Fruit fly (Drosophila melanogaster) whole organism, embryonic: Measurements from ENCODE around the gene Vps4.
A peak's percentile ranks its signal among the peaks of the same experiment; 100 is the strongest.

Source experiments
- Aef1 ChIP-seq: fragments of 200-800 bp; sonication (Bioruptor generic); IDR thresholded peaks from 3 replicates; pipeline ENCODE4 v1.3.6; 2022; ENCODE audit warnings: missing biosample characterization, missing genetic modification characterization
- Asciz ChIP-seq: fragments of 200-800 bp; sonication (Bioruptor generic); optimal IDR thresholded peaks from 2 replicates; lab custom pipeline; 2017; ENCODE audit warnings: missing biosample characterization, mild to moderate bottlenecking, missing genetic modification characterization, missing genetic modification reagents
- Blimp-1 ChIP-seq: fragments of 200-800 bp; sonication (Bioruptor generic); optimal IDR thresholded peaks from 3 replicates; lab custom pipeline; 2018; ENCODE audit warnings: missing biosample characterization, missing genetic modification characterization, mild to moderate bottlenecking, moderate library complexity, missing genetic modification reagents
- CG10267 ChIP-seq: fragments of 200-800 bp; sonication (Bioruptor generic); optimal IDR thresholded peaks from 2 replicates; lab custom pipeline; 2018; ENCODE audit warnings: missing biosample characterization, mild to moderate bottlenecking, missing genetic modification characterization, moderate library complexity
- CG10321 ChIP-seq: fragments of 200-800 bp; sonication (Bioruptor generic); IDR thresholded peaks from 2 replicates; pipeline ENCODE4 v1.3.6; 2022; ENCODE audit warnings: missing biosample characterization, missing genetic modification characterization
- CG11696 ChIP-seq: fragments of 200-800 bp; sonication (Bioruptor generic); IDR thresholded peaks from 2 replicates; pipeline ENCODE4 v1.3.6; 2022; ENCODE audit warnings: missing biosample characterization, missing genetic modification characterization
- CG12769 ChIP-seq: fragments of 200-800 bp; sonication (Bioruptor generic); optimal IDR thresholded peaks from 2 replicates; lab custom pipeline; 2019; ENCODE audit warnings: missing biosample characterization, mild to moderate bottlenecking, missing genetic modification characterization, moderate library complexity
- CG13424 ChIP-seq: fragments of 200-800 bp; sonication (Bioruptor generic); optimal IDR thresholded peaks from 2 replicates; lab custom pipeline; 2019; ENCODE audit warnings: missing biosample characterization, mild to moderate bottlenecking, missing genetic modification characterization, moderate library complexity
- CG14965 ChIP-seq: fragments of 200-800 bp; sonication (Bioruptor generic); optimal IDR thresholded peaks from 2 replicates; lab custom pipeline; 2016; ENCODE audit warnings: missing biosample characterization, missing genetic modification characterization, borderline replicate concordance
- CG15269 ChIP-seq: fragments of 200-800 bp; sonication (Bioruptor generic); optimal IDR thresholded peaks from 2 replicates; lab custom pipeline; 2018; ENCODE audit warnings: missing biosample characterization, mild to moderate bottlenecking, missing genetic modification characterization, moderate library complexity
- CG15514 ChIP-seq: fragments of 200-800 bp; sonication (Bioruptor generic); optimal IDR thresholded peaks from 3 replicates; lab custom pipeline; 2017; ENCODE audit warnings: missing biosample characterization, missing genetic modification characterization, mild to moderate bottlenecking, moderate library complexity, missing genetic modification reagents
- CG15601 ChIP-seq: fragments of 200-800 bp; sonication (Bioruptor generic); optimal IDR thresholded peaks from 3 replicates; lab custom pipeline; 2019; ENCODE audit warnings: missing biosample characterization, mild to moderate bottlenecking, missing genetic modification characterization, moderate library complexity
- CG17385 ChIP-seq: fragments of 200-800 bp; sonication (Bioruptor generic); optimal IDR thresholded peaks from 3 replicates; lab custom pipeline; 2018; ENCODE audit warnings: missing biosample characterization, mild to moderate bottlenecking, missing genetic modification characterization
- CG17802 ChIP-seq: fragments of 200-800 bp; sonication (Bioruptor generic); optimal IDR thresholded peaks from 2 replicates; lab custom pipeline; 2018; ENCODE audit warnings: missing biosample characterization, mild to moderate bottlenecking, missing genetic modification characterization, moderate library complexity
- CG3163 ChIP-seq: fragments of 200-800 bp; sonication (Bioruptor generic); optimal IDR thresholded peaks from 3 replicates; lab custom pipeline; 2016; ENCODE audit warnings: missing biosample characterization, missing genetic modification characterization
- CG32767 ChIP-seq: fragments of 200-800 bp; sonication (Bioruptor generic); IDR thresholded peaks from 2 replicates; pipeline ENCODE4 v1.3.6; 2022; ENCODE audit warnings: missing biosample characterization, missing genetic modification characterization
- CG3995 ChIP-seq: fragments of 200-800 bp; sonication (Bioruptor generic); optimal IDR thresholded peaks from 3 replicates; lab custom pipeline; 2016; ENCODE audit warnings: missing biosample characterization, missing genetic modification characterization
- CG4360 ChIP-seq: fragments of 200-800 bp; sonication (Bioruptor generic); IDR thresholded peaks from 2 replicates; pipeline ENCODE4 v1.3.6; 2022; ENCODE audit warnings: missing biosample characterization, missing genetic modification characterization
- CG6254 ChIP-seq: fragments of 200-800 bp; sonication (Bioruptor generic); optimal IDR thresholded peaks from 3 replicates; lab custom pipeline; 2017; ENCODE audit warnings: mild to moderate bottlenecking, missing biosample characterization, missing genetic modification reagents, missing genetic modification characterization
- CG6791 ChIP-seq: fragments of 200-800 bp; sonication (Bioruptor generic); IDR thresholded peaks from 3 replicates; pipeline ENCODE4 v1.3.6; 2022; ENCODE audit warnings: missing biosample characterization, missing genetic modification characterization; ENCODE audit not compliant: partially characterized antibody
- CG7786 ChIP-seq: fragments of 200-800 bp; sonication (Bioruptor generic); optimal IDR thresholded peaks from 2 replicates; lab custom pipeline; 2016; ENCODE audit warnings: missing biosample characterization, missing genetic modification characterization
- CG8281 ChIP-seq: fragments of 200-800 bp; sonication (Bioruptor generic); optimal IDR thresholded peaks from 2 replicates; lab custom pipeline; 2018; ENCODE audit warnings: missing biosample characterization, mild to moderate bottlenecking, missing genetic modification characterization, moderate library complexity
- D ChIP-seq, 2 experiments: fragments of 200-800 bp in 1 of 2; fragments of >200 bp in 1 of 2; sonication (Bioruptor generic) in 1 of 2; optimal IDR thresholded peaks; 2 replicates in 1 of 2; 3 replicates in 1 of 2; lab custom pipeline; 2017; ENCODE audit warnings: mild to moderate bottlenecking in 1 of 2, missing biosample characterization in 1 of 2, missing genetic modification characterization in 1 of 2, missing genetic modification reagents in 1 of 2
- Deaf1 ChIP-seq: fragments of 200-800 bp; optimal IDR thresholded peaks from 3 replicates; lab custom pipeline; 2019; ENCODE audit warnings: missing biosample characterization, mild to moderate bottlenecking, missing genetic modification characterization, moderate library complexity
- Fer1 ChIP-seq: fragments of 200-800 bp; sonication (Bioruptor generic); optimal IDR thresholded peaks from 2 replicates; lab custom pipeline; 2017; ENCODE audit warnings: missing biosample characterization, mild to moderate bottlenecking, missing genetic modification characterization
- Hr51 ChIP-seq, 2 experiments: fragments of 200-800 bp; sonication (Bioruptor generic); optimal IDR thresholded peaks; 2 replicates in 1 of 2; 3 replicates in 1 of 2; lab custom pipeline; 2016 to 2018; ENCODE audit warnings: missing biosample characterization in 2 of 2, missing genetic modification characterization in 2 of 2, mild to moderate bottlenecking in 1 of 2, moderate library complexity in 1 of 2
- Jarid2 ChIP-seq: fragments of 200-800 bp; sonication (Bioruptor generic); optimal IDR thresholded peaks from 3 replicates; lab custom pipeline; 2017; ENCODE audit warnings: mild to moderate bottlenecking, missing biosample characterization, missing genetic modification reagents, missing genetic modification characterization
- MESR4 ChIP-seq: fragments of 200-800 bp; sonication (Bioruptor generic); optimal IDR thresholded peaks from 2 replicates; lab custom pipeline; 2018; ENCODE audit warnings: missing biosample characterization, mild to moderate bottlenecking, missing genetic modification characterization, moderate library complexity
- Mad ChIP-seq: fragments of 200-800 bp; sonication (Bioruptor generic); optimal IDR thresholded peaks from 2 replicates; lab custom pipeline; 2016; ENCODE audit warnings: missing biosample characterization, missing genetic modification characterization
- Nf-YC ChIP-seq: fragments of 200-800 bp; optimal IDR thresholded peaks from 3 replicates; lab custom pipeline; 2019; ENCODE audit warnings: missing biosample characterization, mild to moderate bottlenecking, missing genetic modification characterization, moderate library complexity
- PHDP ChIP-seq: fragments of 200-800 bp; sonication (Bioruptor generic); optimal IDR thresholded peaks from 3 replicates; lab custom pipeline; 2018; ENCODE audit warnings: missing biosample characterization, mild to moderate bottlenecking, missing genetic modification characterization, moderate library complexity
- ac ChIP-seq: fragments of 200-800 bp; sonication (Bioruptor generic); optimal IDR thresholded peaks from 3 replicates; lab custom pipeline; 2017; ENCODE audit warnings: missing biosample characterization, mild to moderate bottlenecking, missing genetic modification characterization
- bowl ChIP-seq: fragments of 200-800 bp; sonication (Bioruptor generic); IDR thresholded peaks from 2 replicates; pipeline ENCODE4 v1.3.6; 2022; ENCODE audit warnings: missing biosample characterization, missing genetic modification characterization
- bsh ChIP-seq, 2 experiments: fragments of 200-800 bp; sonication (Bioruptor generic); optimal IDR thresholded peaks; 2 replicates each; lab custom pipeline; 2017 to 2018; ENCODE audit warnings: mild to moderate bottlenecking in 2 of 2, missing biosample characterization in 2 of 2, missing genetic modification characterization in 2 of 2, moderate library complexity in 1 of 2
- btn ChIP-seq: fragments of 200-800 bp; sonication (Bioruptor generic); optimal IDR thresholded peaks from 2 replicates; lab custom pipeline; 2016; ENCODE audit warnings: missing biosample characterization, missing genetic modification characterization
- cg ChIP-seq: fragments of 200-800 bp; sonication (Bioruptor generic); optimal IDR thresholded peaks from 3 replicates; lab custom pipeline; 2019; ENCODE audit warnings: missing biosample characterization, mild to moderate bottlenecking, missing genetic modification characterization, moderate library complexity
- cwo ChIP-seq: fragments of 200-800 bp; sonication (Bioruptor generic); optimal IDR thresholded peaks from 3 replicates; lab custom pipeline; 2017; ENCODE audit warnings: missing biosample characterization, missing genetic modification characterization, mild to moderate bottlenecking, moderate library complexity, missing genetic modification reagents
- gcm2 ChIP-seq: fragments of 200-800 bp; sonication (Bioruptor generic); optimal IDR thresholded peaks from 2 replicates; lab custom pipeline; 2016; ENCODE audit warnings: missing biosample characterization, missing genetic modification characterization
- h ChIP-seq: fragments of >200 bp; optimal IDR thresholded peaks from 2 replicates; lab custom pipeline; 2017
- lov ChIP-seq, 2 experiments: fragments of 200-800 bp in 1 of 2; fragments of >200 bp in 1 of 2; sonication (Bioruptor generic) in 1 of 2; IDR thresholded peaks in 1 of 2; optimal IDR thresholded peaks in 1 of 2; 2 replicates in 1 of 2; 3 replicates in 1 of 2; pipeline versions ENCODE4 v1.3.6 to Lab custom; 2017 to 2022; ENCODE audit warnings: missing biosample characterization in 1 of 2, missing genetic modification characterization in 1 of 2
- nom ChIP-seq: fragments of 200-800 bp; sonication (Bioruptor generic); optimal IDR thresholded peaks from 2 replicates; lab custom pipeline; 2017; ENCODE audit warnings: missing biosample characterization, missing genetic modification characterization, mild to moderate bottlenecking, moderate library complexity, missing genetic modification reagents
- oc ChIP-seq: fragments of 200-800 bp; sonication (Bioruptor generic); optimal IDR thresholded peaks from 2 replicates; lab custom pipeline; 2018; ENCODE audit warnings: missing biosample characterization, mild to moderate bottlenecking, missing genetic modification characterization, moderate library complexity
- run ChIP-seq: fragments of 200-800 bp; sonication (Bioruptor generic); optimal IDR thresholded peaks from 3 replicates; lab custom pipeline; 2018; ENCODE audit warnings: missing biosample characterization, mild to moderate bottlenecking, missing genetic modification characterization
- so ChIP-seq: fragments of 200-800 bp; sonication (Bioruptor generic); IDR thresholded peaks from 3 replicates; pipeline ENCODE4 v1.3.6; 2022; ENCODE audit warnings: missing biosample characterization, missing genetic modification characterization
- sqz ChIP-seq: fragments of 200-800 bp; sonication (Bioruptor generic); optimal IDR thresholded peaks from 3 replicates; lab custom pipeline; 2018; ENCODE audit warnings: missing biosample characterization, mild to moderate bottlenecking, missing genetic modification characterization
- stwl ChIP-seq: fragments of 200-800 bp; sonication (Bioruptor generic); optimal IDR thresholded peaks from 3 replicates; lab custom pipeline; 2018; ENCODE audit warnings: missing biosample characterization, mild to moderate bottlenecking, missing genetic modification characterization, moderate library complexity
- tup ChIP-seq: fragments of 200-800 bp; sonication (Bioruptor generic); optimal IDR thresholded peaks from 2 replicates; lab custom pipeline; 2016; ENCODE audit warnings: missing biosample characterization, mild to moderate bottlenecking, missing genetic modification characterization, moderate library complexity

Vps4 gene

dm6 chrX:17886449-17887207 lies 20.9 kb upstream of the Vps4 start (continued):
- TF ChIP-seq CG3163: peak; percentile 91
- no peak for TF ChIP-seq CG13424
- no peak for TF ChIP-seq h (lab: Kevin White, UChicago)
- TF ChIP-seq tup: no peak
- TF ChIP-seq gcm2: no peak
- TF ChIP-seq Hr51 (GFP tag; optimal IDR thresholded peaks at IDR 0.05; lab: Kevin White, UChicago): peak in 1 of 2 experiments; percentile 22
- peak; percentile 13 for TF ChIP-seq Fer1 (GFP tag; lab: Kevin White, UChicago)
- TF ChIP-seq CG15269 (tag; lab: Kevin White, UChicago): no peak
- no peak for TF ChIP-seq bowl (GFP tag; lab: Robert Waterston, UW)
- peak; percentile 73 for TF ChIP-seq MESR4 (GFP tag; lab: Kevin White, UChicago)
- no peak for TF ChIP-seq Blimp-1 (GFP tag; lab: Kevin White, UChicago)
- TF ChIP-seq Jarid2 (GFP tag; lab: Kevin White, UChicago): peak; percentile 23
- peak; percentile 21 for TF ChIP-seq CG15601
- TF ChIP-seq Deaf1 (tag; lab: Kevin White, UChicago): no peak
- TF ChIP-seq CG6791 (GFP tag; lab: Robert Waterston, UW): no peak
- TF ChIP-seq cwo (GFP tag; lab: Kevin White, UChicago): no peak
- TF ChIP-seq CG10267: no peak
- no peak for TF ChIP-seq CG17385 (GFP tag; lab: Kevin White, UChicago)
- no peak for TF ChIP-seq CG15514 (GFP tag; lab: Kevin White, UChicago)
- TF ChIP-seq nom (GFP tag; lab: Kevin White, UChicago): peak; percentile 95
- TF ChIP-seq btn (GFP tag; lab: Kevin White, UChicago): no peak
- TF ChIP-seq D (optimal IDR thresholded peaks at IDR 0.05; lab: Kevin White, UChicago): no peak
- no peak for TF ChIP-seq D (GFP tag; optimal IDR thresholded peaks at IDR 0.05; lab: Kevin White, UChicago)
- no peak for TF ChIP-seq CG3995 (GFP tag; lab: Kevin White, UChicago)
- peak; percentile 91 for TF ChIP-seq CG10321
- TF ChIP-seq so: no peak
- no peak for TF ChIP-seq run
- peak; percentile 15 for TF ChIP-seq Nf-YC (tag; lab: Kevin White, UChicago)
- TF ChIP-seq oc (tag; lab: Kevin White, UChicago): peak; percentile 5
- TF ChIP-seq lov (optimal IDR thresholded peaks at IDR 0.05; lab: Kevin White, UChicago): no peak
- no peak for TF ChIP-seq lov (GFP tag; IDR thresholded peaks at IDR 0.05; lab: Robert Waterston, UW)
- no peak for TF ChIP-seq Mad (GFP tag; lab: Kevin White, UChicago)
- TF ChIP-seq CG8281 (tag; lab: Kevin White, UChicago): no peak
- TF ChIP-seq stwl: no peak
- no peak for TF ChIP-seq PHDP
- no peak for TF ChIP-seq CG6254
- no peak for TF ChIP-seq CG17802 (tag; lab: Kevin White, UChicago)
- peak; percentile 99 for TF ChIP-seq CG4360 (GFP tag; lab: Robert Waterston, UW)
- peak; percentile 99 for TF ChIP-seq sqz (GFP tag; lab: Kevin White, UChicago)
- no peak for TF ChIP-seq CG11696 (GFP tag; lab: Robert Waterston, UW)
- TF ChIP-seq CG14965 (GFP tag; lab: Kevin White, UChicago): no peak
- peak; percentile 91 for TF ChIP-seq cg (GFP tag; lab: Kevin White, UChicago)
- TF ChIP-seq CG12769 (tag; lab: Kevin White, UChicago): peak; percentile 35
- TF ChIP-seq CG7786 (GFP tag; lab: Kevin White, UChicago): no peak
- no peak for TF ChIP-seq CG32767 (GFP tag; lab: Robert Waterston, UW)
- TF ChIP-seq ac (GFP tag; lab: Kevin White, UChicago): no peak
- TF ChIP-seq Asciz (GFP tag; lab: Kevin White, UChicago): no peak
- TF ChIP-seq bsh (GFP tag; optimal IDR thresholded peaks at IDR 0.05; lab: Kevin White, UChicago): peak in 1 of 2 experiments; percentile 81
- TF ChIP-seq Aef1 (GFP tag; lab: Robert Waterston, UW): peak; percentile 10; the same call in 1 of the 3 replicates
